Worm (Caenorhabditis elegans) whole organism, L3 larva: ENCODE measurements around the gene Y39B6A.43.
"Not testable (repeated sequence)": the region's sequence is repeated elsewhere in the genome, so short reads cannot be mapped to it uniquely, and the experiment has no call there.

Source experiments
- R02D3.7 ChIP-seq: fragments of 150-350 bp; optimal IDR thresholded peaks from 2 replicates; lab custom pipeline; 2014; ENCODE audit warnings: missing biosample characterization, missing genetic modification characterization
- ZK546.5 ChIP-seq: sonication (generic microtip); optimal IDR thresholded peaks from 2 replicates; lab custom pipeline; 2017; ENCODE audit warnings: missing biosample characterization, missing genetic modification characterization
- aly-2 ChIP-seq: fragments of 150-350 bp; optimal IDR thresholded peaks from 2 replicates; lab custom pipeline; 2014; ENCODE audit warnings: missing biosample characterization, missing genetic modification characterization
- ama-1 ChIP-seq: fragments of 150-350 bp; optimal IDR thresholded peaks from 2 replicates; lab custom pipeline; 2018
- ceh-16 ChIP-seq: sonication (generic microtip); optimal IDR thresholded peaks from 2 replicates; lab custom pipeline; 2017; ENCODE audit warnings: missing biosample characterization, missing genetic modification characterization
- ceh-28 ChIP-seq: fragments of 150-350 bp; optimal IDR thresholded peaks from 2 replicates; lab custom pipeline; 2014; ENCODE audit warnings: missing biosample characterization, missing genetic modification reagents, missing genetic modification characterization
- ceh-82 ChIP-seq: fragments of 150-350 bp; optimal IDR thresholded peaks from 2 replicates; lab custom pipeline; 2014; ENCODE audit warnings: missing biosample characterization, missing genetic modification characterization
- ceh-9 ChIP-seq: sonication (generic microtip); optimal IDR thresholded peaks from 2 replicates; lab custom pipeline; 2018; ENCODE audit warnings: missing biosample characterization, missing genetic modification characterization
- daf-12 ChIP-seq: fragments of 150-350 bp; optimal IDR thresholded peaks from 2 replicates; lab custom pipeline; 2014; ENCODE audit warnings: missing biosample characterization, missing genetic modification reagents, missing genetic modification characterization
- egl-27 ChIP-seq: sonication (generic microtip); optimal IDR thresholded peaks from 4 replicates; lab custom pipeline; 2017; ENCODE audit warnings: missing biosample characterization, missing genetic modification reagents, missing genetic modification characterization
- egl-5 ChIP-seq: fragments of 150-350 bp; optimal IDR thresholded peaks from 2 replicates; lab custom pipeline; 2017; ENCODE audit warnings: missing biosample characterization, missing genetic modification reagents, missing genetic modification characterization, inconsistent platforms
- elt-1 ChIP-seq: fragments of 150-350 bp; optimal IDR thresholded peaks from 2 replicates; lab custom pipeline; 2014; ENCODE audit warnings: missing biosample characterization, missing genetic modification characterization
- elt-2 ChIP-seq: sonication (generic microtip); optimal IDR thresholded peaks from 2 replicates; lab custom pipeline; 2016; ENCODE audit warnings: missing genetic modification reagents, mild to moderate bottlenecking, missing genetic modification characterization, missing compliant biosample characterization
- eor-1 ChIP-seq, 2 experiments: fragments of 150-350 bp; optimal IDR thresholded peaks; 2 replicates each; lab custom pipeline; 2014 to 2018; ENCODE audit warnings: missing biosample characterization in 2 of 2, missing genetic modification characterization in 2 of 2
- fkh-2 ChIP-seq: fragments of 150-350 bp; optimal IDR thresholded peaks from 2 replicates; lab custom pipeline; 2014; ENCODE audit warnings: missing biosample characterization, missing genetic modification reagents, missing genetic modification characterization
- fos-1 ChIP-seq: fragments of 150-350 bp; optimal IDR thresholded peaks from 2 replicates; lab custom pipeline; 2014; ENCODE audit warnings: missing biosample characterization, missing genetic modification characterization
- hmg-11 ChIP-seq: sonication (generic microtip); optimal IDR thresholded peaks from 2 replicates; lab custom pipeline; 2016; ENCODE audit warnings: missing genetic modification characterization, missing compliant biosample characterization
- lin-15B ChIP-seq: fragments of 150-350 bp; optimal IDR thresholded peaks from 2 replicates; lab custom pipeline; 2014; ENCODE audit warnings: missing biosample characterization, missing genetic modification characterization
- lin-39 ChIP-seq: fragments of 150-350 bp; optimal IDR thresholded peaks from 2 replicates; lab custom pipeline; 2018; ENCODE audit warnings: missing biosample characterization, missing genetic modification reagents, missing genetic modification characterization
- lsy-12 ChIP-seq: sonication (generic microtip); optimal IDR thresholded peaks from 2 replicates; lab custom pipeline; 2016; ENCODE audit warnings: mild to moderate bottlenecking, missing genetic modification characterization, missing compliant biosample characterization
- mdl-1 ChIP-seq: fragments of 150-350 bp; optimal IDR thresholded peaks from 2 replicates; lab custom pipeline; 2014; ENCODE audit warnings: missing biosample characterization, missing genetic modification characterization
- mml-1 ChIP-seq: fragments of 150-350 bp; sonication (generic microtip); optimal IDR thresholded peaks from 3 replicates; lab custom pipeline; 2014; ENCODE audit warnings: missing biosample characterization, missing genetic modification characterization
- nhr-11 ChIP-seq: fragments of 150-350 bp; optimal IDR thresholded peaks from 2 replicates; lab custom pipeline; 2014; ENCODE audit warnings: missing biosample characterization, missing genetic modification characterization
- nhr-12 ChIP-seq: fragments of 150-350 bp; optimal IDR thresholded peaks from 2 replicates; lab custom pipeline; 2014; ENCODE audit warnings: missing biosample characterization, missing genetic modification characterization
- nhr-23 ChIP-seq: fragments of 150-350 bp; optimal IDR thresholded peaks from 2 replicates; lab custom pipeline; 2014; ENCODE audit warnings: missing biosample characterization, missing genetic modification reagents, missing genetic modification characterization
- nhr-25 ChIP-seq: sonication (generic microtip); optimal IDR thresholded peaks from 2 replicates; lab custom pipeline; 2017; ENCODE audit warnings: missing biosample characterization, missing genetic modification characterization
- nhr-43 ChIP-seq: sonication (generic microtip); optimal IDR thresholded peaks from 2 replicates; lab custom pipeline; 2016; ENCODE audit warnings: mild to moderate bottlenecking, missing genetic modification characterization, missing compliant biosample characterization; ENCODE audit not compliant: poor library complexity, severe bottlenecking
- nhr-67 ChIP-seq: fragments of 150-350 bp; optimal IDR thresholded peaks from 2 replicates; lab custom pipeline; 2014; ENCODE audit warnings: missing biosample characterization, missing genetic modification characterization
- nhr-76 ChIP-seq: fragments of 150-350 bp; sonication (generic microtip); optimal IDR thresholded peaks from 5 replicates; lab custom pipeline; 2014; ENCODE audit warnings: missing biosample characterization, missing genetic modification characterization
- pha-4 ChIP-seq: fragments of 150-350 bp; optimal IDR thresholded peaks from 2 replicates; lab custom pipeline; 2014; ENCODE audit warnings: missing biosample characterization, missing genetic modification reagents, missing genetic modification characterization
- pqm-1 ChIP-seq: fragments of 150-350 bp; optimal IDR thresholded peaks from 2 replicates; lab custom pipeline; 2017; ENCODE audit warnings: missing biosample characterization, missing genetic modification characterization, inconsistent platforms
- sea-2 ChIP-seq: fragments of 150-350 bp; sonication (generic microtip); optimal IDR thresholded peaks from 4 replicates; lab custom pipeline; 2014; ENCODE audit warnings: missing biosample characterization, missing genetic modification reagents, missing genetic modification characterization
- skn-1 ChIP-seq: fragments of 150-350 bp; optimal IDR thresholded peaks from 2 replicates; lab custom pipeline; 2014; ENCODE audit warnings: missing biosample characterization, missing genetic modification characterization
- snpc-4 ChIP-seq: fragments of 150-350 bp; optimal IDR thresholded peaks from 2 replicates; lab custom pipeline; 2014; ENCODE audit warnings: missing biosample characterization, missing genetic modification characterization
- tbx-2 ChIP-seq: sonication (generic microtip); optimal IDR thresholded peaks from 2 replicates; lab custom pipeline; 2016; ENCODE audit warnings: mild to moderate bottlenecking, missing genetic modification characterization, missing compliant biosample characterization
- unc-39 ChIP-seq: sonication (generic microtip); optimal IDR thresholded peaks from 4 replicates; lab custom pipeline; 2017; ENCODE audit warnings: missing biosample characterization, missing genetic modification characterization
- unc-62 ChIP-seq: fragments of 150-350 bp; sonication (generic microtip); optimal IDR thresholded peaks from 4 replicates; lab custom pipeline; 2014; ENCODE audit warnings: missing biosample characterization, missing genetic modification reagents, missing genetic modification characterization
- zag-1 ChIP-seq: fragments of 150-350 bp; optimal IDR thresholded peaks from 2 replicates; lab custom pipeline; 2014; ENCODE audit warnings: missing biosample characterization, missing genetic modification characterization
- ztf-4 ChIP-seq: fragments of 150-350 bp; optimal IDR thresholded peaks from 2 replicates; lab custom pipeline; 2014; ENCODE audit warnings: missing biosample characterization, missing genetic modification characterization

Y39B6A.43 gene

ce11 chrV:19014940-19015339 lies 47.3 kb upstream of the Y39B6A.43 start:
- peak; percentile 70 for TF ChIP-seq ceh-28 (tag; lab: Kevin White, UChicago)
- TF ChIP-seq, all 47 proteins: peak for 1; not testable (repeated sequence) for 46

- TF ChIP-seq mdl-1; nhr-76; zag-1 (tag; lab: Kevin White, UChicago): not testable (repeated sequence)
Measured at ce11 chrV:19014273-19014672, 46.6 kb upstream of the Y39B6A.43 start, which contains the start of gene Y39B6A.30. Gene Y39B6A.30, plus strand, starts transcription at chrV:19014573.

- TF ChIP-seq eor-1 (tag; optimal IDR thresholded peaks at IDR 0.05; lab: Kevin White, UChicago): no peak
- no peak for TF ChIP-seq unc-39 (tag; lab: Kevin White, UChicago)
- TF ChIP-seq nhr-12: no peak
- TF ChIP-seq nhr-25 (tag; lab: Kevin White, UChicago): no peak
- no peak for TF ChIP-seq fkh-2
- no peak for TF ChIP-seq nhr-67 (tag; lab: Kevin White, UChicago)
- no peak for TF ChIP-seq lin-39 (tag; lab: Kevin White, UChicago)
- TF ChIP-seq ztf-4 (tag; lab: Kevin White, UChicago): no peak
- TF ChIP-seq egl-27: no peak
- TF ChIP-seq ceh-16 (tag; lab: Kevin White, UChicago): no peak
- no peak for TF ChIP-seq nhr-11 (tag; lab: Kevin White, UChicago)
- TF ChIP-seq tbx-2 (tag; lab: Kevin White, UChicago): no peak
- no peak for TF ChIP-seq skn-1 (tag; lab: Kevin White, UChicago)
Measured at ce11 chrV:19013215-19013614, 45.6 kb upstream of the Y39B6A.43 start.

ce11 chrV:19010405-19010804 lies 42.8 kb upstream of the Y39B6A.43 start:
- TF ChIP-seq ceh-28 (tag; lab: Kevin White, UChicago): peak; percentile 92
- TF ChIP-seq nhr-67 (tag; lab: Kevin White, UChicago): no peak
- no peak for TF ChIP-seq mdl-1
- no peak for TF ChIP-seq daf-12
- TF ChIP-seq ama-1 (lab: Kevin White, UChicago): no peak
- TF ChIP-seq egl-27: no peak

ce11 chrV:19001656-19002055 lies 34.0 kb upstream of the Y39B6A.43 start, which contains the start of gene Y39B6A.33:
Gene Y39B6A.33, plus strand, starts transcription at chrV:19001956.
- TF ChIP-seq mdl-1: no peak
- TF ChIP-seq sea-2: no peak
- no peak for TF ChIP-seq nhr-23 (tag; lab: Kevin White, UChicago)
- TF ChIP-seq ZK546.5 (tag; lab: Kevin White, UChicago): no peak
- TF ChIP-seq ceh-82 (tag; lab: Kevin White, UChicago): no peak
- no peak for TF ChIP-seq eor-1 (tag; optimal IDR thresholded peaks at IDR 0.05; lab: Kevin White, UChicago)
- TF ChIP-seq pqm-1: no peak
- no peak for TF ChIP-seq nhr-11 (tag; lab: Kevin White, UChicago)
- no peak for TF ChIP-seq ceh-28 (tag; lab: Kevin White, UChicago)
- no peak for TF ChIP-seq nhr-25 (tag; lab: Kevin White, UChicago)
- TF ChIP-seq elt-2 (tag; lab: Kevin White, UChicago): no peak
- TF ChIP-seq pha-4 (tag; lab: Kevin White, UChicago): no peak

- TF ChIP-seq hmg-11 (peak; percentile 50), snpc-4 (tag; lab: Kevin White, UChicago) (no peak), aly-2 (no peak), ama-1 (lab: Kevin White, UChicago) (peak; percentile 39), ceh-28 (tag; lab: Kevin White, UChicago) (no peak), skn-1 (tag; lab: Kevin White, UChicago) (no peak), nhr-67 (tag; lab: Kevin White, UChicago) (no peak), ztf-4 (tag; lab: Kevin White, UChicago) (no peak), mml-1 (no peak), ZK546.5 (tag; lab: Kevin White, UChicago) (no peak), lsy-12 (no peak), nhr-11 (tag; lab: Kevin White, UChicago) (no peak), lin-15B (tag; lab: Kevin White, UChicago) (peak; percentile 10), daf-12 (no peak), pha-4 (tag; lab: Kevin White, UChicago) (peak; percentile 46), R02D3.7 (tag; lab: Kevin White, UChicago) (no peak), tbx-2 (tag; lab: Kevin White, UChicago) (no peak), nhr-12 (no peak), fos-1 (tag; lab: Kevin White, UChicago) (no peak), ceh-9 (tag; lab: Kevin White, UChicago) (no peak), nhr-23 (tag; lab: Kevin White, UChicago) (no peak), elt-1 (tag; lab: Kevin White, UChicago) (no peak), unc-62 (GFP tag; lab: Kevin White, UChicago) (no peak), sea-2 (no peak), egl-5 (tag; lab: Kevin White, UChicago) (no peak), lin-39 (tag; lab: Kevin White, UChicago) (no peak), nhr-43 (tag; lab: Kevin White, UChicago) (no peak)
Measured at ce11 chrV:19001016-19001415, 33.4 kb upstream of the Y39B6A.43 start, which contains the start of gene Y39B6A.34. Gene Y39B6A.34, plus strand, starts transcription at chrV:19001018.
